Fruit fly (Drosophila melanogaster) Kc167 (cell line): ENCODE results near the gene sd.

ENCODE experiments used
- h ChIP-seq: fragments of >200 bp; optimal IDR thresholded peaks from 3 replicates; lab custom pipeline; 2018; ENCODE audit warnings: missing external identifiers
- insv ChIP-seq: fragments of >200 bp; optimal IDR thresholded peaks from 3 replicates; lab custom pipeline; 2018; ENCODE audit warnings: missing external identifiers
- ttk ChIP-seq: sonication (Bioruptor generic); optimal IDR thresholded peaks from 2 replicates; lab custom pipeline; 2017; ENCODE audit warnings: missing external identifiers

DNA sequence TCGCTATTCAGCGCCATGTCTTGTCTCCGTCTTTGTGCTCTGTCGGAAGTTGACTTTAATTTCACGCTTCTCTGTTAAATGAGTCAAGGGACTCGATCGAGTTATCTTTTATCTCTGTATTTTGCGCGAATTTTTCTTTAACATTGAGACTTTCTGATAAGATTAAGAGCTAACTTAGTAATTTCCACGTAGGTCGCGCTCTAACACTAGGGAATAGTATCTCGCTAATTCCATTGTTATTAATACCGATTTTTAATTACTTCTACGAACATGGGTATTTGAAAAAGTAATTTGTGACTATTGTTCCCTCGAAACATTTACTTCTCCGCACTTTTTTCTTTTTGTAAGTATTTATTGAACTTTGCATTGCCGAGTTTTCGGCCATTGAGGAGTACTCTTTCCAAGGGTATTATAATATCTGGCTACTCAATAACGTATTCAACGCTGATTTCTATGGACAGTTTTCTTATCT lies 37.7 kb upstream of the sd start, which contains the start of gene CG8952:
- no peak for TF ChIP-seq ttk (lab: Kevin White, UChicago)
- no peak for TF ChIP-seq h
- TF ChIP-seq insv (lab: Kevin White, UChicago): no peak
